Fruit fly (Drosophila melanogaster) whole organism, embryonic: ENCODE data around the gene Snapin.
A peak's percentile ranks its signal among the peaks of the same experiment; 100 is the strongest.

Experiments used
- CG10267 ChIP-seq: fragments of 200-800 bp; sonication (Bioruptor generic); optimal IDR thresholded peaks from 2 replicates; lab custom pipeline; 2018; ENCODE audit warnings: missing biosample characterization, mild to moderate bottlenecking, missing genetic modification characterization, moderate library complexity
- CG10565 ChIP-seq: fragments of 200-800 bp; sonication (Bioruptor generic); optimal IDR thresholded peaks from 3 replicates; lab custom pipeline; 2016; ENCODE audit warnings: missing biosample characterization, mild to moderate bottlenecking, missing genetic modification characterization
- CG11085 ChIP-seq: fragments of 200-800 bp; sonication (Bioruptor generic); IDR thresholded peaks from 2 replicates; pipeline ENCODE4 v1.3.6; 2022; ENCODE audit warnings: missing biosample characterization, missing genetic modification characterization
- CG12299 ChIP-seq: fragments of 200-800 bp; sonication (Bioruptor generic); optimal IDR thresholded peaks from 2 replicates; lab custom pipeline; 2018; ENCODE audit warnings: missing biosample characterization, mild to moderate bottlenecking, missing genetic modification characterization
- CG12942 ChIP-seq: fragments of 200-800 bp; sonication (Bioruptor generic); optimal IDR thresholded peaks from 3 replicates; lab custom pipeline; 2016; ENCODE audit warnings: missing biosample characterization, missing genetic modification characterization
- CG13624 ChIP-seq: fragments of 200-800 bp; sonication (Bioruptor generic); optimal IDR thresholded peaks from 2 replicates; lab custom pipeline; 2016; ENCODE audit warnings: missing biosample characterization, missing genetic modification characterization
- CG14441 ChIP-seq: fragments of 200-800 bp; sonication (Bioruptor generic); IDR thresholded peaks from 2 replicates; pipeline ENCODE4 v1.3.6; 2022; ENCODE audit warnings: missing biosample characterization, missing genetic modification characterization
- CG15011 ChIP-seq: fragments of 200-800 bp; sonication (Bioruptor generic); optimal IDR thresholded peaks from 3 replicates; lab custom pipeline; 2018; ENCODE audit warnings: missing biosample characterization, mild to moderate bottlenecking, missing genetic modification characterization
- CG15073 ChIP-seq: fragments of 200-800 bp; sonication (Bioruptor generic); optimal IDR thresholded peaks from 2 replicates; lab custom pipeline; 2016; ENCODE audit warnings: missing biosample characterization, missing genetic modification characterization
- CG15601 ChIP-seq: fragments of 200-800 bp; sonication (Bioruptor generic); optimal IDR thresholded peaks from 3 replicates; lab custom pipeline; 2019; ENCODE audit warnings: missing biosample characterization, mild to moderate bottlenecking, missing genetic modification characterization, moderate library complexity
- CG1792 ChIP-seq: fragments of 200-800 bp; sonication (Bioruptor generic); optimal IDR thresholded peaks from 2 replicates; lab custom pipeline; 2016; ENCODE audit warnings: missing biosample characterization, missing genetic modification characterization
- CG18599 ChIP-seq: fragments of 200-800 bp; sonication (Bioruptor generic); optimal IDR thresholded peaks from 3 replicates; lab custom pipeline; 2017; ENCODE audit warnings: missing biosample characterization, missing genetic modification characterization, mild to moderate bottlenecking, moderate library complexity, missing genetic modification reagents
- CG2889 ChIP-seq: fragments of 200-800 bp; sonication (Bioruptor generic); IDR thresholded peaks from 3 replicates; pipeline ENCODE4 v1.3.6; 2022; ENCODE audit warnings: missing biosample characterization, missing genetic modification characterization
- CG32532 ChIP-seq: fragments of 200-800 bp; sonication (Bioruptor generic); IDR thresholded peaks from 2 replicates; pipeline ENCODE4 v1.3.6; 2022; ENCODE audit warnings: missing biosample characterization, missing genetic modification characterization
- CG4854 ChIP-seq: fragments of 200-800 bp; sonication (Bioruptor generic); optimal IDR thresholded peaks from 2 replicates; lab custom pipeline; 2016; ENCODE audit warnings: missing biosample characterization, missing genetic modification characterization, inconsistent platforms
- CG6791 ChIP-seq: fragments of 200-800 bp; sonication (Bioruptor generic); IDR thresholded peaks from 3 replicates; pipeline ENCODE4 v1.3.6; 2022; ENCODE audit warnings: missing biosample characterization, missing genetic modification characterization; ENCODE audit not compliant: partially characterized antibody
- CG8089 ChIP-seq: fragments of 200-800 bp; sonication (Bioruptor generic); optimal IDR thresholded peaks from 3 replicates; lab custom pipeline; 2016; ENCODE audit warnings: missing biosample characterization, missing genetic modification characterization
- CG8290 ChIP-seq, 3 experiments: fragments of 200-800 bp; sonication (Bioruptor generic); optimal IDR thresholded peaks; 2 replicates each; lab custom pipeline; 2016 to 2019; ENCODE audit warnings: missing biosample characterization in 3 of 3, missing genetic modification characterization in 3 of 3, mild to moderate bottlenecking in 2 of 3, moderate library complexity in 1 of 3
- CG9797 ChIP-seq: fragments of 200-800 bp; sonication (Bioruptor generic); optimal IDR thresholded peaks from 3 replicates; lab custom pipeline; 2018; ENCODE audit warnings: missing biosample characterization, mild to moderate bottlenecking, missing genetic modification characterization
- Chrac-16 ChIP-seq: fragments of 200-800 bp; sonication (Bioruptor generic); optimal IDR thresholded peaks from 3 replicates; lab custom pipeline; 2016; ENCODE audit warnings: missing biosample characterization, missing genetic modification characterization
- CoRest ChIP-seq: fragments of 200-800 bp; sonication (Bioruptor generic); optimal IDR thresholded peaks from 3 replicates; lab custom pipeline; 2018; ENCODE audit warnings: missing biosample characterization, mild to moderate bottlenecking, missing genetic modification characterization, moderate library complexity
- Dek ChIP-seq: fragments of 200-800 bp; sonication (Bioruptor generic); optimal IDR thresholded peaks from 3 replicates; lab custom pipeline; 2019; ENCODE audit warnings: missing biosample characterization, mild to moderate bottlenecking, missing genetic modification characterization, moderate library complexity
- Fer1 ChIP-seq: fragments of 200-800 bp; sonication (Bioruptor generic); optimal IDR thresholded peaks from 2 replicates; lab custom pipeline; 2017; ENCODE audit warnings: missing biosample characterization, mild to moderate bottlenecking, missing genetic modification characterization
- MESR4 ChIP-seq: fragments of 200-800 bp; sonication (Bioruptor generic); optimal IDR thresholded peaks from 2 replicates; lab custom pipeline; 2018; ENCODE audit warnings: missing biosample characterization, mild to moderate bottlenecking, missing genetic modification characterization, moderate library complexity
- Mrtf ChIP-seq: fragments of 200-800 bp; sonication (Bioruptor generic); IDR thresholded peaks from 3 replicates; pipeline ENCODE4 v1.3.6; 2022; ENCODE audit warnings: missing biosample characterization, missing genetic modification characterization
- NK7.1 ChIP-seq: fragments of 200-800 bp; sonication (Bioruptor generic); optimal IDR thresholded peaks from 3 replicates; lab custom pipeline; 2016; ENCODE audit warnings: missing biosample characterization, missing genetic modification characterization
- Oaz ChIP-seq: fragments of 200-800 bp; sonication (Bioruptor generic); IDR thresholded peaks from 2 replicates; pipeline ENCODE4 v1.3.6; 2022; ENCODE audit warnings: missing biosample characterization, missing genetic modification characterization
- Xbp1 ChIP-seq: fragments of 200-800 bp; sonication (Bioruptor generic); optimal IDR thresholded peaks from 3 replicates; lab custom pipeline; 2016; ENCODE audit warnings: missing biosample characterization, mild to moderate bottlenecking, missing genetic modification characterization
- chif ChIP-seq, 2 experiments: fragments of 200-800 bp; sonication (Bioruptor generic); optimal IDR thresholded peaks; 3 replicates each; lab custom pipeline; 2016; ENCODE audit warnings: missing biosample characterization in 2 of 2, missing genetic modification characterization in 2 of 2
- crc ChIP-seq: fragments of 200-800 bp; sonication (Bioruptor generic); optimal IDR thresholded peaks from 2 replicates; lab custom pipeline; 2016; ENCODE audit warnings: missing biosample characterization, missing genetic modification characterization
- dati ChIP-seq: fragments of 200-800 bp; sonication (Bioruptor generic); IDR thresholded peaks from 2 replicates; pipeline ENCODE4 v1.3.6; 2022; ENCODE audit warnings: missing biosample characterization, missing genetic modification characterization
- fu2 ChIP-seq: fragments of 200-800 bp; sonication (Bioruptor generic); optimal IDR thresholded peaks from 2 replicates; lab custom pipeline; 2016; ENCODE audit warnings: missing biosample characterization, missing genetic modification characterization
- gfzf ChIP-seq: fragments of 200-800 bp; sonication (Bioruptor generic); optimal IDR thresholded peaks from 2 replicates; lab custom pipeline; 2016; ENCODE audit warnings: missing biosample characterization, mild to moderate bottlenecking, missing genetic modification characterization, moderate library complexity
- h ChIP-seq: fragments of >200 bp; optimal IDR thresholded peaks from 2 replicates; lab custom pipeline; 2017
- insv ChIP-seq, 2 experiments: fragments of 200-800 bp; sonication (Bioruptor generic); optimal IDR thresholded peaks; 3 replicates each; lab custom pipeline; 2016 to 2018; ENCODE audit warnings: missing biosample characterization in 2 of 2, missing genetic modification characterization in 2 of 2
- jumu ChIP-seq: fragments of 200-800 bp; sonication (Bioruptor generic); optimal IDR thresholded peaks from 3 replicates; lab custom pipeline; 2016; ENCODE audit warnings: missing biosample characterization, missing genetic modification characterization
- lbe ChIP-seq: fragments of 200-800 bp; sonication (Bioruptor generic); optimal IDR thresholded peaks from 2 replicates; lab custom pipeline; 2016; ENCODE audit warnings: missing biosample characterization, mild to moderate bottlenecking, missing genetic modification characterization
- lola ChIP-seq, 3 experiments: fragments of >200 bp in 2 of 3; fragments of 200-800 bp in 1 of 3; sonication (Bioruptor generic) in 1 of 3; optimal IDR thresholded peaks; 2 replicates each; lab custom pipeline; 2017 to 2019; ENCODE audit warnings: missing biosample characterization in 3 of 3, missing genetic modification characterization in 3 of 3, mild to moderate bottlenecking in 1 of 3, moderate library complexity in 1 of 3
- nau ChIP-seq: fragments of 200-800 bp; sonication (Bioruptor generic); optimal IDR thresholded peaks from 3 replicates; lab custom pipeline; 2017; ENCODE audit warnings: missing biosample characterization, mild to moderate bottlenecking, missing genetic modification characterization, missing genetic modification reagents
- ranshi ChIP-seq: fragments of 200-800 bp; sonication (Bioruptor generic); IDR thresholded peaks from 2 replicates; pipeline ENCODE4 v1.3.6; 2022; ENCODE audit warnings: missing biosample characterization, missing genetic modification characterization
- slp2 ChIP-seq: fragments of 200-800 bp; sonication (Bioruptor generic); optimal IDR thresholded peaks from 2 replicates; lab custom pipeline; 2016; ENCODE audit warnings: missing biosample characterization, missing genetic modification characterization
- sna ChIP-seq: fragments of 200-800 bp; sonication (Bioruptor generic); IDR thresholded peaks from 2 replicates; pipeline ENCODE4 v1.3.6; 2022; ENCODE audit warnings: missing biosample characterization, missing genetic modification characterization; ENCODE audit not compliant: partially characterized antibody
- so ChIP-seq: fragments of 200-800 bp; sonication (Bioruptor generic); IDR thresholded peaks from 3 replicates; pipeline ENCODE4 v1.3.6; 2022; ENCODE audit warnings: missing biosample characterization, missing genetic modification characterization
- sr ChIP-seq: fragments of 200-800 bp; sonication (Bioruptor generic); IDR thresholded peaks from 3 replicates; pipeline ENCODE4 v1.3.6; 2022; ENCODE audit warnings: missing biosample characterization, missing genetic modification characterization
- tin ChIP-seq: fragments of 200-800 bp; sonication (Bioruptor generic); optimal IDR thresholded peaks from 3 replicates; lab custom pipeline; 2016; ENCODE audit warnings: missing biosample characterization, missing genetic modification characterization
- tna ChIP-seq: fragments of 200-800 bp; sonication (Bioruptor generic); IDR thresholded peaks from 2 replicates; pipeline ENCODE4 v1.3.6; 2022; ENCODE audit warnings: missing biosample characterization, missing genetic modification characterization; ENCODE audit not compliant: partially characterized antibody
- toy ChIP-seq: fragments of 200-800 bp; sonication (Bioruptor generic); IDR thresholded peaks from 2 replicates; pipeline ENCODE4 v1.3.6; 2022; ENCODE audit warnings: missing biosample characterization, missing genetic modification characterization
- tup ChIP-seq: fragments of 200-800 bp; sonication (Bioruptor generic); optimal IDR thresholded peaks from 2 replicates; lab custom pipeline; 2016; ENCODE audit warnings: missing biosample characterization, mild to moderate bottlenecking, missing genetic modification characterization, moderate library complexity
- zfh2 ChIP-seq: fragments of 200-800 bp; sonication (Bioruptor generic); optimal IDR thresholded peaks from 2 replicates; lab custom pipeline; 2016; ENCODE audit warnings: missing biosample characterization, missing genetic modification characterization

The Snapin gene

dm6 chr2L:2765659-2766373 is 6.3 kb upstream of the Snapin start, which contains the start of the genes Snx21 and aph-1 (continued):
- peak; percentile 72 for TF ChIP-seq CG4854 (GFP tag; lab: Kevin White, UChicago)
- peak; percentile 77 for TF ChIP-seq CG8290 (GFP tag; optimal IDR thresholded peaks at IDR 0.05; lab: Kevin White, UChicago)
- TF ChIP-seq CG8290 (tag; optimal IDR thresholded peaks at IDR 0.05; lab: Kevin White, UChicago), result peak; percentile 26 to 61
- TF ChIP-seq lola (GFP tag; optimal IDR thresholded peaks at IDR 0.05; lab: Kevin White, UChicago), result peak in 1 of 3 experiments; percentile 93
- TF ChIP-seq CoRest (tag; lab: Kevin White, UChicago), result peak; percentile 95
- no peak for TF ChIP-seq tna (GFP tag; lab: Robert Waterston, UW)
- peak; percentile 90 for TF ChIP-seq so (GFP tag; lab: Robert Waterston, UW)
- peak; percentile 87 for TF ChIP-seq tin
- TF ChIP-seq slp2 (GFP tag; lab: Kevin White, UChicago), result peak; percentile 78
- peak; percentile 88 for TF ChIP-seq lbe
- TF ChIP-seq CG10267 (tag; lab: Kevin White, UChicago), result peak; percentile 86
- peak; percentile 92 for TF ChIP-seq Xbp1 (GFP tag; lab: Kevin White, UChicago)
- TF ChIP-seq insv (GFP tag; optimal IDR thresholded peaks at IDR 0.05; lab: Kevin White, UChicago), result peak in 1 of 2 experiments; percentile 68
- TF ChIP-seq Chrac-16 (GFP tag; lab: Kevin White, UChicago), result peak; percentile 93
- peak; percentile 80 for TF ChIP-seq fu2 (GFP tag; lab: Kevin White, UChicago)
- TF ChIP-seq sr (GFP tag; lab: Robert Waterston, UW), result peak; percentile 48; the same call in 1 of the 3 replicates
- TF ChIP-seq chif (GFP tag; optimal IDR thresholded peaks at IDR 0.05; lab: Kevin White, UChicago), result peak; percentile 76 to 91
- peak; percentile 89 for TF ChIP-seq CG13624 (GFP tag; lab: Kevin White, UChicago)
- TF ChIP-seq Dek (tag; lab: Kevin White, UChicago), result peak; percentile 91
- TF ChIP-seq CG15601 (tag; lab: Kevin White, UChicago), result peak; percentile 89
- no peak for TF ChIP-seq CG6791 (GFP tag; lab: Robert Waterston, UW)
- peak; percentile 76 for TF ChIP-seq tup (GFP tag; lab: Kevin White, UChicago)
- peak; percentile 85 for TF ChIP-seq CG12299 (tag; lab: Kevin White, UChicago)
- peak; percentile 56 for TF ChIP-seq MESR4 (GFP tag; lab: Kevin White, UChicago)
- peak; percentile 64 for TF ChIP-seq CG15073 (GFP tag; lab: Kevin White, UChicago)
- TF ChIP-seq ranshi (GFP tag; lab: Robert Waterston, UW), result peak; percentile 89
- TF ChIP-seq nau, result peak; percentile 82
- TF ChIP-seq CG12942 (GFP tag; lab: Kevin White, UChicago), result peak; percentile 89
- peak; percentile 93 for TF ChIP-seq CG18599 (GFP tag; lab: Kevin White, UChicago)
- TF ChIP-seq Fer1, result peak; percentile 93
- no peak for TF ChIP-seq h (lab: Kevin White, UChicago)
- peak; percentile 87 for TF ChIP-seq jumu (GFP tag; lab: Kevin White, UChicago)
- peak; percentile 63 for TF ChIP-seq NK7.1 (GFP tag; lab: Kevin White, UChicago)
- TF ChIP-seq dati (GFP tag; lab: Robert Waterston, UW), result no peak; the same call in 1 of the 2 replicates
- peak; percentile 76 for TF ChIP-seq CG2889 (GFP tag; lab: Robert Waterston, UW)
- peak; percentile 90 for TF ChIP-seq zfh2 (GFP tag; lab: Kevin White, UChicago)
- TF ChIP-seq sna (GFP tag; lab: Robert Waterston, UW), result no peak
- peak; percentile 85 for TF ChIP-seq CG15011
- TF ChIP-seq Oaz (GFP tag; lab: Robert Waterston, UW), result peak; percentile 80
- peak; percentile 67 for TF ChIP-seq CG11085
- TF ChIP-seq CG10565, result peak; percentile 54
- peak; percentile 21 for TF ChIP-seq gfzf
- peak; percentile 92 for TF ChIP-seq CG32532 (GFP tag; lab: Robert Waterston, UW)
- TF ChIP-seq CG14441, result peak; percentile 84
- TF ChIP-seq Mrtf (GFP tag; lab: Robert Waterston, UW), result peak; percentile 77
- peak; percentile 74 for TF ChIP-seq crc (GFP tag; lab: Kevin White, UChicago)
- peak; percentile 13 for TF ChIP-seq CG9797 (GFP tag; lab: Kevin White, UChicago)
- TF ChIP-seq toy, result peak; percentile 78
- peak; percentile 76 for TF ChIP-seq CG1792 (GFP tag; lab: Kevin White, UChicago)
- TF ChIP-seq CG8089, result peak; percentile 81
